ENCODE assay signal across 1 fruit fly cellular context in the genomic region with DNA sequence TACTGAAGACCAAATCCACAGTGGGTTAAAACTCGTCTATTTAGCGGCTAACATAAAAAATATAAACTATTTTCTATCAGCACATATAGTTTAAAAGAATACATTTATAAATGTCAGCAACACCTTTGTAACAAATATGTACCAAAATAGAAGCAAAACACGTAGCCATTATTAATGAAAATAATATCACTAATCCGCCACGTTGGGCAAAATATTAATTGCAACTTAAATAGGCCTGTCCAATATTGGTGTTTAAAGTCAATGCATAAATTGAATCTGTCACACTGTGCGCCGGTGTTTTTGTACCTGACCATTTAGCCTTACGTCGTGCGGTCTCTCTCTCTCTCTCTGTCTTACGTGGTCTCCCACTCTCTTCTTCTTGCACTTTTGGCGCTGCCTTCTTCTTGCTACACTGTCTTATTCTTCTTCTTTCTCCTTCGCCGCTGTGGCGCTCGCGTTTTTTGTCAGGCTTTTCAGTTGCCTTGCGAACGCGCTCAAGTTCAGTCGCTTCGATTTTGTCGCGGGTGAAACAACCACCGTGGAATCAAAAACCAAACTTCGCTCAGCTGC.
TF ChIP-seq lines count a peak whose summit lies in the region.

No protein-coding gene starts in this region.

TF ChIP-seq in whole organism, embryonic, 481 proteins besides CTCF, POLR2A, EP300 and RAD21 (continued from another document and continues in another):
- TF ChIP-seq nmo (GFP tag; optimal IDR thresholded peaks at IDR 0.05; lab: Kevin White, UChicago) (peak; percentile 100), CG3726 (GFP tag; IDR thresholded peaks at IDR 0.05; lab: Robert Waterston, UW) (peak; percentile 95), CG10462 (GFP tag; optimal IDR thresholded peaks at IDR 0.05; lab: Kevin White, UChicago) (peak; percentile 98), Fer2 (tag; optimal IDR thresholded peaks at IDR 0.05; lab: Kevin White, UChicago) (peak; percentile 59), Hey (tag; optimal IDR thresholded peaks at IDR 0.05; lab: Kevin White, UChicago) (peak; percentile 91), CG10321 (GFP tag; IDR thresholded peaks at IDR 0.05; lab: Robert Waterston, UW) (peak; percentile 84), crp (GFP tag; optimal IDR thresholded peaks at IDR 0.05; lab: Kevin White, UChicago) (peak; percentile 16 to 71), zen (tag; optimal IDR thresholded peaks at IDR 0.05; lab: Kevin White, UChicago) (peak; percentile 86), CG8478 (optimal IDR thresholded peaks at IDR 0.05; lab: Kevin White, UChicago) (no peak), schlank (tag; optimal IDR thresholded peaks at IDR 0.05; lab: Kevin White, UChicago) (peak; percentile 94), NK7.1 (GFP tag; optimal IDR thresholded peaks at IDR 0.05; lab: Kevin White, UChicago) (peak; percentile 91), run (tag; optimal IDR thresholded peaks at IDR 0.05; lab: Kevin White, UChicago) (peak; percentile 96), br (optimal IDR thresholded peaks at IDR 0.05; lab: Kevin White, UChicago) (no peak), CG3065 (GFP tag; optimal IDR thresholded peaks at IDR 0.05; lab: Kevin White, UChicago) (peak; percentile 96), CG1529 (GFP tag; optimal IDR thresholded peaks at IDR 0.05; lab: Kevin White, UChicago) (peak; percentile 99), pho (GFP tag; optimal IDR thresholded peaks at IDR 0.05; lab: Kevin White, UChicago) (peak; percentile 98), Six4 (GFP tag; optimal IDR thresholded peaks at IDR 0.05; lab: Kevin White, UChicago) (peak; percentile 97), CG14050 (GFP tag; IDR thresholded peaks at IDR 0.05; lab: Robert Waterston, UW) (peak; percentile 94), CG31365 (tag; optimal IDR thresholded peaks at IDR 0.05; lab: Kevin White, UChicago) (peak; percentile 86), gce (GFP tag; IDR thresholded peaks at IDR 0.05; lab: Robert Waterston, UW) (peak; percentile 95), sr (GFP tag; IDR thresholded peaks at IDR 0.05; lab: Robert Waterston, UW) (peak; percentile 83), Myb (GFP tag; optimal IDR thresholded peaks at IDR 0.05; lab: Kevin White, UChicago) (peak; percentile 87), Tbp (GFP tag; optimal IDR thresholded peaks at IDR 0.05; lab: Kevin White, UChicago) (no peak), nau (GFP tag; optimal IDR thresholded peaks at IDR 0.05; lab: Kevin White, UChicago) (peak; percentile 96), CG11456 (GFP tag; IDR thresholded peaks at IDR 0.05; lab: Robert Waterston, UW) (peak; percentile 98), Spps (tag; optimal IDR thresholded peaks at IDR 0.05; lab: Kevin White, UChicago) (peak; percentile 94), CkIIα-i1 (GFP tag; IDR thresholded peaks at IDR 0.05; lab: Robert Waterston, UW) (0 out of 2 replicates have a peak, but pooled peaks have one; percentile 42), CG6175 (GFP tag; IDR thresholded peaks at IDR 0.05; lab: Robert Waterston, UW) (peak; percentile 97), ab (GFP tag; optimal IDR thresholded peaks at IDR 0.05; lab: Kevin White, UChicago) (peak; percentile 98), ap (GFP tag; IDR thresholded peaks at IDR 0.05; lab: Robert Waterston, UW) (peak; percentile 95), Hsf (GFP tag; optimal IDR thresholded peaks at IDR 0.05; lab: Kevin White, UChicago) (peak; percentile 99), Eip74EF (GFP tag; optimal IDR thresholded peaks at IDR 0.05; lab: Kevin White, UChicago) (peak in 1 of 2 experiments; percentile 93), Scr (GFP tag; IDR thresholded peaks at IDR 0.05; lab: Robert Waterston, UW; ENCODE audit: partially characterized antibody) (peak; percentile 44), danr (GFP tag; IDR thresholded peaks at IDR 0.05; lab: Robert Waterston, UW) (peak; percentile 97), CG9932 (GFP tag; IDR thresholded peaks at IDR 0.05; lab: Robert Waterston, UW) (peak; percentile 98), CG10267 (tag; optimal IDR thresholded peaks at IDR 0.05; lab: Kevin White, UChicago) (peak; percentile 77), trem (tag; optimal IDR thresholded peaks at IDR 0.05; lab: Kevin White, UChicago) (peak; percentile 93), disco-r (GFP tag; optimal IDR thresholded peaks at IDR 0.05; lab: Kevin White, UChicago) (peak; percentile 97), CG6689 (GFP tag; IDR thresholded peaks at IDR 0.05; lab: Robert Waterston, UW) (peak; percentile 99), CG12236 (GFP tag; optimal IDR thresholded peaks at IDR 0.05; lab: Kevin White, UChicago) (peak; percentile 95), aop (GFP tag; IDR thresholded peaks at IDR 0.05; lab: Robert Waterston, UW) (peak; percentile 87), sob (GFP tag; IDR thresholded peaks at IDR 0.05; lab: Robert Waterston, UW) (peak; percentile 98), bbx (GFP tag; IDR thresholded peaks at IDR 0.05; lab: Robert Waterston, UW; ENCODE audit: partially characterized antibody) (peak; percentile 38; the same call in 1 of the 2 replicates), wor (GFP tag; IDR thresholded peaks at IDR 0.05; lab: Robert Waterston, UW) (peak; percentile 99), sc (optimal IDR thresholded peaks at IDR 0.05; lab: Kevin White, UChicago) (no peak), sc (GFP tag; optimal IDR thresholded peaks at IDR 0.05; lab: Kevin White, UChicago) (peak; percentile 98), da (GFP tag; optimal IDR thresholded peaks at IDR 0.05; lab: Kevin White, UChicago) (peak; percentile 96), D19B (GFP tag; optimal IDR thresholded peaks at IDR 0.05; lab: Kevin White, UChicago) (peak; percentile 87), CG7357 (GFP tag; IDR thresholded peaks at IDR 0.05; lab: Robert Waterston, UW) (peak; percentile 96), stwl (tag; optimal IDR thresholded peaks at IDR 0.05; lab: Kevin White, UChicago) (peak; percentile 55), stc (GFP tag; IDR thresholded peaks at IDR 0.05; lab: Robert Waterston, UW) (peak; percentile 96), sna (GFP tag; IDR thresholded peaks at IDR 0.05; lab: Robert Waterston, UW; ENCODE audit: partially characterized antibody) (no peak), Ets65A (GFP tag; lab: Kevin White, UChicago) (peak; percentile 95), Neu2 (GFP tag; optimal IDR thresholded peaks at IDR 0.05; lab: Kevin White, UChicago; ENCODE audit: borderline replicate concordance) (peak; percentile 69), CG30403 (GFP tag; optimal IDR thresholded peaks at IDR 0.05; lab: Kevin White, UChicago) (peak; percentile 99), CG4820 (GFP tag; optimal IDR thresholded peaks at IDR 0.05; lab: Kevin White, UChicago) (peak; percentile 97), Lpt (GFP tag; optimal IDR thresholded peaks at IDR 0.05; lab: Kevin White, UChicago) (no peak), CG17361 (GFP tag; IDR thresholded peaks at IDR 0.05; lab: Robert Waterston, UW) (peak; percentile 100), eyg (GFP tag; optimal IDR thresholded peaks at IDR 0.05; lab: Kevin White, UChicago) (peak; percentile 81), fd64A (GFP tag; optimal IDR thresholded peaks at IDR 0.05; lab: Kevin White, UChicago) (peak; percentile 95), p53 (GFP tag; optimal IDR thresholded peaks at IDR 0.05; lab: Kevin White, UChicago) (peak; percentile 61), D19A (tag; optimal IDR thresholded peaks at IDR 0.05; lab: Kevin White, UChicago) (peak; percentile 91), Camta (GFP tag; optimal IDR thresholded peaks at IDR 0.05; lab: Kevin White, UChicago) (peak; percentile 91), CG17328 (GFP tag; IDR thresholded peaks at IDR 0.05; lab: Robert Waterston, UW) (peak; percentile 97), Deaf1 (tag; optimal IDR thresholded peaks at IDR 0.05; lab: Kevin White, UChicago) (peak; percentile 82), CG5953 (GFP tag; IDR thresholded peaks at IDR 0.05; lab: Robert Waterston, UW) (peak; percentile 96), CG18262 (tag; optimal IDR thresholded peaks at IDR 0.05; lab: Kevin White, UChicago) (peak; percentile 99), ssp (GFP tag; IDR thresholded peaks at IDR 0.05; lab: Robert Waterston, UW) (peak; percentile 93), Atf6 (GFP tag; IDR thresholded peaks at IDR 0.05; lab: Robert Waterston, UW) (peak; percentile 98), rib (GFP tag; IDR thresholded peaks at IDR 0.05; lab: Robert Waterston, UW) (peak; percentile 94), h (optimal IDR thresholded peaks at IDR 0.05; lab: Kevin White, UChicago) (no peak), gsb (GFP tag; IDR thresholded peaks at IDR 0.05; lab: Robert Waterston, UW) (peak; percentile 97), CG6254 (GFP tag; optimal IDR thresholded peaks at IDR 0.05; lab: Kevin White, UChicago) (peak; percentile 91), phol (tag; optimal IDR thresholded peaks at IDR 0.05; lab: Kevin White, UChicago) (peak; percentile 98), CG6813 (GFP tag; optimal IDR thresholded peaks at IDR 0.05; lab: Kevin White, UChicago) (peak; percentile 76), CG8944 (GFP tag; optimal IDR thresholded peaks at IDR 0.05; lab: Kevin White, UChicago) (peak; percentile 97), Dfd (GFP tag; optimal IDR thresholded peaks at IDR 0.05; lab: Kevin White, UChicago) (no peak), dati (GFP tag; IDR thresholded peaks at IDR 0.05; lab: Robert Waterston, UW) (peak; percentile 93), Rx (GFP tag; IDR thresholded peaks at IDR 0.05; lab: Robert Waterston, UW) (peak; percentile 95), Sry-δ (GFP tag; optimal IDR thresholded peaks at IDR 0.05; lab: Kevin White, UChicago) (peak; percentile 65), CG8281 (tag; optimal IDR thresholded peaks at IDR 0.05; lab: Kevin White, UChicago) (peak; percentile 64), hbn (GFP tag; IDR thresholded peaks at IDR 0.05; lab: Robert Waterston, UW; ENCODE audit: partially characterized antibody) (no peak), ro (GFP tag; IDR thresholded peaks at IDR 0.05; lab: Robert Waterston, UW) (peak; percentile 95), CG1233 (GFP tag; optimal IDR thresholded peaks at IDR 0.05; lab: Kevin White, UChicago) (peak; percentile 72), CG8765 (GFP tag; IDR thresholded peaks at IDR 0.05; lab: Robert Waterston, UW) (peak; percentile 92), CG2889 (GFP tag; IDR thresholded peaks at IDR 0.05; lab: Robert Waterston, UW) (peak; percentile 95), gsb-n (tag; optimal IDR thresholded peaks at IDR 0.05; lab: Kevin White, UChicago) (peak; percentile 95), so (GFP tag; IDR thresholded peaks at IDR 0.05; lab: Robert Waterston, UW) (peak; percentile 98), Dp (GFP tag; optimal IDR thresholded peaks at IDR 0.05; lab: Kevin White, UChicago) (peak; percentile 30), cato (GFP tag; optimal IDR thresholded peaks at IDR 0.05; lab: Kevin White, UChicago; ENCODE audit: borderline replicate concordance) (peak; percentile 98), Fer1 (GFP tag; optimal IDR thresholded peaks at IDR 0.05; lab: Kevin White, UChicago) (peak; percentile 98), jing (GFP tag; optimal IDR thresholded peaks at IDR 0.05; lab: Kevin White, UChicago) (peak; percentile 98), twi (tag; optimal IDR thresholded peaks at IDR 0.05; lab: Kevin White, UChicago) (peak; percentile 98), H2.0 (GFP tag; IDR thresholded peaks at IDR 0.05; lab: Robert Waterston, UW) (peak; percentile 97), tin (GFP tag; optimal IDR thresholded peaks at IDR 0.05; lab: Kevin White, UChicago) (peak; percentile 98), gcm2 (GFP tag; optimal IDR thresholded peaks at IDR 0.05; lab: Kevin White, UChicago) (peak; percentile 98), CG33213 (GFP tag; optimal IDR thresholded peaks at IDR 0.05; lab: Kevin White, UChicago) (peak; percentile 86), al (GFP tag; IDR thresholded peaks at IDR 0.05; lab: Robert Waterston, UW) (peak; percentile 98), CG7556 (GFP tag; optimal IDR thresholded peaks at IDR 0.05; lab: Kevin White, UChicago) (peak; percentile 99), bsh (GFP tag; optimal IDR thresholded peaks at IDR 0.05; lab: Kevin White, UChicago) (peak; percentile 97 to 99), CG32532 (GFP tag; IDR thresholded peaks at IDR 0.05; lab: Robert Waterston, UW) (peak; percentile 98), toy (GFP tag; IDR thresholded peaks at IDR 0.05; lab: Robert Waterston, UW) (peak; percentile 91), ken (GFP tag; IDR thresholded peaks at IDR 0.05; lab: Robert Waterston, UW) (peak; percentile 98), CG12769 (tag; optimal IDR thresholded peaks at IDR 0.05; lab: Kevin White, UChicago) (peak; percentile 98), CG17829 (tag; optimal IDR thresholded peaks at IDR 0.05; lab: Kevin White, UChicago) (peak; percentile 98), Lim3 (GFP tag; IDR thresholded peaks at IDR 0.05; lab: Robert Waterston, UW) (peak; percentile 97), slbo (GFP tag; IDR thresholded peaks at IDR 0.05; lab: Robert Waterston, UW) (peak; percentile 98), CG43689 (GFP tag; IDR thresholded peaks at IDR 0.05; lab: Robert Waterston, UW) (peak; percentile 95), CG8089 (GFP tag; optimal IDR thresholded peaks at IDR 0.05; lab: Kevin White, UChicago) (peak; percentile 96), tx (GFP tag; optimal IDR thresholded peaks at IDR 0.05; lab: Kevin White, UChicago) (peak; percentile 97), bigmax (GFP tag; optimal IDR thresholded peaks at IDR 0.05; lab: Kevin White, UChicago) (no peak), CG11504 (tag; optimal IDR thresholded peaks at IDR 0.05; lab: Kevin White, UChicago) (peak; percentile 96), CG4404 (GFP tag; IDR thresholded peaks at IDR 0.05; lab: Robert Waterston, UW) (peak; percentile 97), CG4707 (GFP tag; optimal IDR thresholded peaks at IDR 0.05; lab: Kevin White, UChicago) (peak; percentile 94), CG2712 (tag; optimal IDR thresholded peaks at IDR 0.05; lab: Kevin White, UChicago) (peak; percentile 99), sim (GFP tag; IDR thresholded peaks at IDR 0.05; lab: Robert Waterston, UW) (peak; percentile 92), CG4617 (GFP tag; optimal IDR thresholded peaks at IDR 0.05; lab: Kevin White, UChicago; ENCODE audit: borderline replicate concordance) (peak; percentile 97), CG16779 (GFP tag; IDR thresholded peaks at IDR 0.05; lab: Robert Waterston, UW) (peak; percentile 90), Bteb2 (GFP tag; optimal IDR thresholded peaks at IDR 0.05; lab: Kevin White, UChicago) (peak; percentile 98), CG13424 (tag; optimal IDR thresholded peaks at IDR 0.05; lab: Kevin White, UChicago) (peak; percentile 99), Doc3 (GFP tag; IDR thresholded peaks at IDR 0.05; lab: Robert Waterston, UW; ENCODE audit: partially characterized antibody) (0 out of 3 replicates have a peak, but pooled peaks have one; percentile 31), sd (tag; optimal IDR thresholded peaks at IDR 0.05; lab: Kevin White, UChicago) (peak; percentile 91), CG13296 (GFP tag; optimal IDR thresholded peaks at IDR 0.05; lab: Kevin White, UChicago) (peak; percentile 96), CG7928 (GFP tag; optimal IDR thresholded peaks at IDR 0.05; lab: Kevin White, UChicago) (peak; percentile 77)
